Fruit fly (Drosophila melanogaster) whole organism, embryonic: ENCODE measurements around the gene CG14427.

Experiments used
- B-H1 ChIP-seq: fragments of 200-800 bp; sonication (Bioruptor generic); IDR thresholded peaks from 3 replicates; pipeline ENCODE4 v1.3.6; 2022; ENCODE audit warnings: missing biosample characterization, missing genetic modification characterization
- CG10147 ChIP-seq: fragments of 200-800 bp; sonication (Bioruptor generic); optimal IDR thresholded peaks from 2 replicates; lab custom pipeline; 2019; ENCODE audit warnings: missing biosample characterization, mild to moderate bottlenecking, missing genetic modification characterization, moderate library complexity
- CG10267 ChIP-seq: fragments of 200-800 bp; sonication (Bioruptor generic); optimal IDR thresholded peaks from 2 replicates; lab custom pipeline; 2018; ENCODE audit warnings: missing biosample characterization, mild to moderate bottlenecking, missing genetic modification characterization, moderate library complexity
- CG11398 ChIP-seq: fragments of 200-800 bp; sonication (Bioruptor generic); optimal IDR thresholded peaks from 2 replicates; lab custom pipeline; 2016; ENCODE audit warnings: missing biosample characterization, missing genetic modification characterization
- CG1233 ChIP-seq: fragments of 200-800 bp; sonication (Bioruptor generic); optimal IDR thresholded peaks from 4 replicates; lab custom pipeline; 2018; ENCODE audit warnings: missing biosample characterization, mild to moderate bottlenecking, missing genetic modification characterization
- CG1602 ChIP-seq: fragments of 200-800 bp; sonication (Bioruptor generic); optimal IDR thresholded peaks from 3 replicates; lab custom pipeline; 2016; ENCODE audit warnings: missing biosample characterization, missing genetic modification characterization
- CG16779 ChIP-seq: fragments of 200-800 bp; sonication (Bioruptor generic); IDR thresholded peaks from 2 replicates; pipeline ENCODE4 v1.3.6; 2022; ENCODE audit warnings: missing biosample characterization, missing genetic modification characterization
- CG2129 ChIP-seq: fragments of 200-800 bp; sonication (Bioruptor generic); IDR thresholded peaks from 2 replicates; pipeline ENCODE4 v1.3.6; 2022; ENCODE audit warnings: missing biosample characterization, missing genetic modification characterization; ENCODE audit not compliant: partially characterized antibody
- CG2889 ChIP-seq: fragments of 200-800 bp; sonication (Bioruptor generic); IDR thresholded peaks from 3 replicates; pipeline ENCODE4 v1.3.6; 2022; ENCODE audit warnings: missing biosample characterization, missing genetic modification characterization
- CG31365 ChIP-seq: fragments of 200-800 bp; sonication (Bioruptor generic); optimal IDR thresholded peaks from 2 replicates; lab custom pipeline; 2018; ENCODE audit warnings: missing biosample characterization, mild to moderate bottlenecking, missing genetic modification characterization
- CG34224 ChIP-seq: fragments of 200-800 bp; sonication (Bioruptor generic); IDR thresholded peaks from 3 replicates; pipeline ENCODE4 v1.3.6; 2022; ENCODE audit warnings: missing biosample characterization, missing genetic modification characterization; ENCODE audit not compliant: partially characterized antibody
- CG3847 ChIP-seq: fragments of 200-800 bp; sonication (Bioruptor generic); IDR thresholded peaks from 2 replicates; pipeline ENCODE4 v1.3.6; 2022; ENCODE audit warnings: missing biosample characterization, missing genetic modification characterization
- CG7357 ChIP-seq: fragments of 200-800 bp; sonication (Bioruptor generic); IDR thresholded peaks from 3 replicates; pipeline ENCODE4 v1.3.6; 2022; ENCODE audit warnings: missing biosample characterization, missing genetic modification characterization
- CG7556 ChIP-seq: fragments of 200-800 bp; sonication (Bioruptor generic); optimal IDR thresholded peaks from 2 replicates; lab custom pipeline; 2017; ENCODE audit warnings: missing biosample characterization, mild to moderate bottlenecking, missing genetic modification characterization
- CG7786 ChIP-seq: fragments of 200-800 bp; sonication (Bioruptor generic); optimal IDR thresholded peaks from 2 replicates; lab custom pipeline; 2016; ENCODE audit warnings: missing biosample characterization, missing genetic modification characterization
- CG8359 ChIP-seq: fragments of 200-800 bp; sonication (Bioruptor generic); optimal IDR thresholded peaks from 2 replicates; lab custom pipeline; 2017; ENCODE audit warnings: missing biosample characterization, mild to moderate bottlenecking, missing genetic modification characterization, borderline replicate concordance
- CG8944 ChIP-seq: fragments of 200-800 bp; sonication (Bioruptor generic); optimal IDR thresholded peaks from 3 replicates; lab custom pipeline; 2016; ENCODE audit warnings: missing biosample characterization, missing genetic modification characterization
- CG9797 ChIP-seq: fragments of 200-800 bp; sonication (Bioruptor generic); optimal IDR thresholded peaks from 3 replicates; lab custom pipeline; 2018; ENCODE audit warnings: missing biosample characterization, mild to moderate bottlenecking, missing genetic modification characterization
- D19B ChIP-seq: fragments of 200-800 bp; sonication (Bioruptor generic); optimal IDR thresholded peaks from 2 replicates; lab custom pipeline; 2017; ENCODE audit warnings: missing biosample characterization, mild to moderate bottlenecking, missing genetic modification characterization
- H15 ChIP-seq: fragments of 200-800 bp; sonication (Bioruptor generic); IDR thresholded peaks from 3 replicates; pipeline ENCODE4 v1.3.6; 2022; ENCODE audit warnings: missing biosample characterization, missing genetic modification characterization
- HLH54F ChIP-seq: fragments of 200-800 bp; sonication (Bioruptor generic); optimal IDR thresholded peaks from 3 replicates; lab custom pipeline; 2016; ENCODE audit warnings: missing biosample characterization, missing genetic modification characterization
- Hr78 ChIP-seq, 2 experiments: fragments of 200-800 bp in 1 of 2; fragments of >200 bp in 1 of 2; sonication (Bioruptor generic) in 1 of 2; optimal IDR thresholded peaks; 2 replicates each; lab custom pipeline; 2017 to 2019; ENCODE audit warnings: missing biosample characterization in 2 of 2, missing genetic modification characterization in 2 of 2, mild to moderate bottlenecking in 1 of 2, moderate library complexity in 1 of 2
- Neu2 ChIP-seq: fragments of 200-800 bp; sonication (Bioruptor generic); optimal IDR thresholded peaks from 3 replicates; lab custom pipeline; 2016; ENCODE audit warnings: missing biosample characterization, missing genetic modification characterization, borderline replicate concordance
- Nf-YA ChIP-seq: fragments of 200-800 bp; sonication (Bioruptor generic); IDR thresholded peaks from 2 replicates; pipeline ENCODE4 v1.3.6; 2022; ENCODE audit warnings: missing biosample characterization, missing genetic modification characterization
- Nf-YB ChIP-seq: fragments of 200-800 bp; sonication (Bioruptor generic); optimal IDR thresholded peaks from 3 replicates; lab custom pipeline; 2019; ENCODE audit warnings: missing biosample characterization, mild to moderate bottlenecking, missing genetic modification characterization, moderate library complexity
- Nf-YC ChIP-seq: fragments of 200-800 bp; optimal IDR thresholded peaks from 3 replicates; lab custom pipeline; 2019; ENCODE audit warnings: missing biosample characterization, mild to moderate bottlenecking, missing genetic modification characterization, moderate library complexity
- Sin3A ChIP-seq: fragments of >200 bp; optimal IDR thresholded peaks from 2 replicates; lab custom pipeline; 2018
- Sox102F ChIP-seq: fragments of 200-800 bp; sonication (Bioruptor generic); optimal IDR thresholded peaks from 2 replicates; lab custom pipeline; 2018; ENCODE audit warnings: missing biosample characterization, mild to moderate bottlenecking, missing genetic modification characterization, moderate library complexity
- Sry-δ ChIP-seq: fragments of 200-800 bp; sonication (Bioruptor generic); optimal IDR thresholded peaks from 2 replicates; lab custom pipeline; 2016; ENCODE audit warnings: missing biosample characterization, missing genetic modification characterization
- YL-1 ChIP-seq: fragments of 200-800 bp; sonication (Bioruptor generic); optimal IDR thresholded peaks from 3 replicates; lab custom pipeline; 2017; ENCODE audit warnings: missing biosample characterization, mild to moderate bottlenecking, missing genetic modification characterization
- ab ChIP-seq: fragments of 200-800 bp; sonication (Bioruptor generic); optimal IDR thresholded peaks from 2 replicates; lab custom pipeline; 2016; ENCODE audit warnings: missing biosample characterization, missing genetic modification characterization
- aop ChIP-seq: fragments of 200-800 bp; sonication (Bioruptor generic); IDR thresholded peaks from 2 replicates; pipeline ENCODE4 v1.3.6; 2022; ENCODE audit warnings: missing biosample characterization, missing genetic modification characterization
- br ChIP-seq: fragments of >200 bp; optimal IDR thresholded peaks from 2 replicates; lab custom pipeline; 2017
- cg ChIP-seq: fragments of 200-800 bp; sonication (Bioruptor generic); optimal IDR thresholded peaks from 3 replicates; lab custom pipeline; 2019; ENCODE audit warnings: missing biosample characterization, mild to moderate bottlenecking, missing genetic modification characterization, moderate library complexity
- chinmo ChIP-seq: fragments of 200-800 bp; sonication (Bioruptor generic); IDR thresholded peaks from 4 replicates; pipeline ENCODE4 v1.3.6; 2022; ENCODE audit warnings: missing biosample characterization, missing genetic modification characterization; ENCODE audit not compliant: partially characterized antibody
- emc ChIP-seq: fragments of 200-800 bp; sonication (Bioruptor generic); optimal IDR thresholded peaks from 2 replicates; lab custom pipeline; 2016; ENCODE audit warnings: missing biosample characterization, missing genetic modification characterization
- en ChIP-seq: fragments of 200-800 bp; sonication (Bioruptor generic); optimal IDR thresholded peaks from 2 replicates; lab custom pipeline; 2016; ENCODE audit warnings: missing biosample characterization, missing genetic modification characterization
- fu2 ChIP-seq: fragments of 200-800 bp; sonication (Bioruptor generic); optimal IDR thresholded peaks from 2 replicates; lab custom pipeline; 2016; ENCODE audit warnings: missing biosample characterization, missing genetic modification characterization
- gce ChIP-seq: fragments of 200-800 bp; sonication (Bioruptor generic); IDR thresholded peaks from 3 replicates; pipeline ENCODE4 v1.3.6; 2022; ENCODE audit warnings: missing biosample characterization, missing genetic modification characterization
- gro ChIP-seq: fragments of 200-800 bp; sonication (Bioruptor generic); optimal IDR thresholded peaks from 2 replicates; lab custom pipeline; 2016; ENCODE audit warnings: missing biosample characterization, missing genetic modification characterization
- h ChIP-seq: fragments of >200 bp; optimal IDR thresholded peaks from 2 replicates; lab custom pipeline; 2017
- oc ChIP-seq: fragments of 200-800 bp; sonication (Bioruptor generic); optimal IDR thresholded peaks from 2 replicates; lab custom pipeline; 2018; ENCODE audit warnings: missing biosample characterization, mild to moderate bottlenecking, missing genetic modification characterization, moderate library complexity
- org-1 ChIP-seq: fragments of 200-800 bp; sonication (Bioruptor generic); optimal IDR thresholded peaks from 2 replicates; lab custom pipeline; 2017; ENCODE audit warnings: missing biosample characterization, missing genetic modification characterization
- pita ChIP-seq: fragments of 200-800 bp; sonication (Bioruptor generic); optimal IDR thresholded peaks from 2 replicates; lab custom pipeline; 2017; ENCODE audit warnings: missing biosample characterization, mild to moderate bottlenecking, missing genetic modification characterization
- pum ChIP-seq: fragments of 200-800 bp; sonication (Bioruptor generic); optimal IDR thresholded peaks from 2 replicates; lab custom pipeline; 2016; ENCODE audit warnings: missing biosample characterization, missing genetic modification characterization
- salm ChIP-seq: fragments of 200-800 bp; sonication (Bioruptor generic); optimal IDR thresholded peaks from 2 replicates; lab custom pipeline; 2018; ENCODE audit warnings: missing biosample characterization, mild to moderate bottlenecking, missing genetic modification characterization
- schlank ChIP-seq: fragments of 200-800 bp; sonication (Bioruptor generic); optimal IDR thresholded peaks from 2 replicates; lab custom pipeline; 2018; ENCODE audit warnings: missing biosample characterization, mild to moderate bottlenecking, missing genetic modification characterization
- sisA ChIP-seq: fragments of 200-800 bp; sonication (Bioruptor generic); IDR thresholded peaks from 2 replicates; pipeline ENCODE4 v1.3.6; 2022; ENCODE audit warnings: missing biosample characterization, missing genetic modification characterization
- tap ChIP-seq: fragments of 200-800 bp; optimal IDR thresholded peaks from 3 replicates; lab custom pipeline; 2019; ENCODE audit warnings: missing biosample characterization, mild to moderate bottlenecking, missing genetic modification characterization, moderate library complexity
- tna ChIP-seq: fragments of 200-800 bp; sonication (Bioruptor generic); IDR thresholded peaks from 2 replicates; pipeline ENCODE4 v1.3.6; 2022; ENCODE audit warnings: missing biosample characterization, missing genetic modification characterization; ENCODE audit not compliant: partially characterized antibody

Gene CG14427

DNA sequence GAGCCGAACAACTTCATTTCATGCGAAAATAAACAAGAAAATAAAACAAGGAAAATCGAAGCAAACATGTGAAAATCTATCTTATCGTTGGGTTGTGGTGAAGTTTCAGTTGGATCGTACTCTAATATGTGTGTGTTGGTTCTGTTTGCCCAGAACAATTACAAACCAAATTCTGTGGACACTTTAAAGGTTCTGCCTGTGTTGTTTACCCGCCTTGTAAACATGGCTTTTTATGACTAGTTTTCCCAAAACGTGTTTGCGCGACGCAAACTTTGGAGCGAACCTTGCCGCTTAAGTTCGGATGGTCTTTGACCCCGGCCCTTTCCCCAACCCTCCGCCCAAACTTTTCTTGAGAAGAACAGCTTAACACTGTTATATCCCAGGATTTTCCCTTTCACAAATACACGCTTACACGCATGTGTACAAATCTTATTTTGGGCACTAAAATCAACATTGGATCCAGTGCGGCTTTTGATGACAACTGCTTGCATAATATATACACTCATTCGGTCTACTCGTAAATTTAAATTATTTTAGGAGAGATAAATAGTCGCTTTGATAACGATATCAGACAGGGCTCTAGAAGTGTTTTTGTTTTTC, 36.2 kb upstream of the CG14427 start:
- TF ChIP-seq CG31365 (tag; lab: Kevin White, UChicago), result peak; percentile 77
- no peak for TF ChIP-seq pita (GFP tag; lab: Kevin White, UChicago)
- TF ChIP-seq CG7556, result peak; percentile 86
- peak; percentile 41 for TF ChIP-seq CG10147 (GFP tag; lab: Kevin White, UChicago)
- no peak for TF ChIP-seq tna (GFP tag; lab: Robert Waterston, UW)
- TF ChIP-seq YL-1 (GFP tag; lab: Kevin White, UChicago), result peak; percentile 97
- peak; percentile 86 for TF ChIP-seq gce (GFP tag; lab: Robert Waterston, UW)
- TF ChIP-seq CG7357 (GFP tag; lab: Robert Waterston, UW), result no peak
- peak; percentile 65 for TF ChIP-seq en (GFP tag; lab: Kevin White, UChicago)
- TF ChIP-seq Neu2 (GFP tag; lab: Kevin White, UChicago), result peak; percentile 44
- TF ChIP-seq CG7786 (GFP tag; lab: Kevin White, UChicago), result peak; percentile 73
- TF ChIP-seq CG11398 (GFP tag; lab: Kevin White, UChicago), result peak; percentile 94
- TF ChIP-seq Nf-YA (GFP tag; lab: Robert Waterston, UW), result peak; percentile 39; the same call in 1 of the 2 replicates
- peak; percentile 30 for TF ChIP-seq gro (GFP tag; lab: Kevin White, UChicago)
- peak; percentile 26 for TF ChIP-seq HLH54F
- TF ChIP-seq CG34224 (GFP tag; lab: Robert Waterston, UW), result no peak
- no peak for TF ChIP-seq chinmo (GFP tag; lab: Robert Waterston, UW)
- peak; percentile 15 for TF ChIP-seq D19B (GFP tag; lab: Kevin White, UChicago)
- 0 out of 3 replicates have a peak, but pooled peaks have one; percentile 25 for TF ChIP-seq CG2889 (GFP tag; lab: Robert Waterston, UW)
- peak; percentile 46 for TF ChIP-seq Sox102F
- TF ChIP-seq aop (GFP tag; lab: Robert Waterston, UW), result no peak
- no peak for TF ChIP-seq CG2129 (GFP tag; lab: Robert Waterston, UW)
- TF ChIP-seq CG8359 (GFP tag; lab: Kevin White, UChicago), result peak; percentile 83
- TF ChIP-seq sisA, result peak; percentile 18; the same call in 1 of the 2 replicates
- 0 out of 2 replicates have a peak, but pooled peaks have one; percentile 42 for TF ChIP-seq CG16779 (GFP tag; lab: Robert Waterston, UW)
- peak in 1 of 2 experiments; percentile 74 for TF ChIP-seq Hr78 (GFP tag; optimal IDR thresholded peaks at IDR 0.05; lab: Kevin White, UChicago)
- peak; percentile 92 for TF ChIP-seq org-1 (GFP tag; lab: Kevin White, UChicago)
- TF ChIP-seq CG1233, result peak; percentile 91
- peak; percentile 54; the same call in 1 of the 3 replicates for TF ChIP-seq H15 (GFP tag; lab: Robert Waterston, UW)
- TF ChIP-seq CG10267, result peak; percentile 76
- peak; percentile 26 for TF ChIP-seq fu2
- TF ChIP-seq ab (GFP tag; lab: Kevin White, UChicago), result no peak
- peak; percentile 57 for TF ChIP-seq pum (GFP tag; lab: Kevin White, UChicago)
- TF ChIP-seq CG1602, result peak; percentile 83
- no peak for TF ChIP-seq Sin3A (lab: Kevin White, UChicago)
- TF ChIP-seq br (lab: Kevin White, UChicago), result no peak
- TF ChIP-seq Sry-δ, result peak; percentile 43
- TF ChIP-seq cg (GFP tag; lab: Kevin White, UChicago), result peak; percentile 13
- TF ChIP-seq emc (GFP tag; lab: Kevin White, UChicago), result peak; percentile 20
- peak; percentile 72 for TF ChIP-seq oc
- peak; percentile 52; the same call in 1 of the 3 replicates for TF ChIP-seq B-H1 (GFP tag; lab: Robert Waterston, UW)
- TF ChIP-seq Nf-YC (tag; lab: Kevin White, UChicago), result peak; percentile 22
- peak; percentile 33 for TF ChIP-seq CG9797 (GFP tag; lab: Kevin White, UChicago)
- TF ChIP-seq Nf-YB (GFP tag; lab: Kevin White, UChicago), result peak; percentile 74
- peak; percentile 86 for TF ChIP-seq CG8944
- peak; percentile 76 for TF ChIP-seq salm (tag; lab: Kevin White, UChicago)
- TF ChIP-seq tap, result peak; percentile 69
- TF ChIP-seq schlank, result peak; percentile 84
- peak; percentile 41 for TF ChIP-seq CG3847 (GFP tag; lab: Robert Waterston, UW)
- no peak for TF ChIP-seq h (lab: Kevin White, UChicago)
